Worm (Caenorhabditis elegans): Measurements from ENCODE around the gene ptp-3.

DNA sequence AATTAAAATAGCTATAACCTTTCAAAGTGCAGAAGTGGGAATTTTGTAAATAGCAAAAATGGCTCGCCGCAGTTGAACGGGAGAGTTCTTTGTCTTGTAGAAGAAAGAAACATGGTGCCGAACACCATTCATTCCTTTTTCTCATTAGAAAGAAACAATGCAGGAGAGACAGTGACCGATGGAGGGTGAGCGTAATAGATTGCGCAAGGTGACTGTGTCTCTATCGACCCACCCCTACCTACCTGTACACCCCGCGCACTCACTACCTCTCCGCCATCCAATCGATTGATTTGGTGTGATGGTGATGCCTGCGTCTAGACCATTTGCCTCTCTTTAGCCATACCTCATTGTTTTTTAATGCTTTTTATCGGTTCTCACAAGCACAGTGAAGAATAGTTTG, 13.8 kb downstream of the ptp-3 start:
- no peak for TF ChIP-seq Y95B8A.8 (GFP tag; IDR thresholded peaks at IDR 0.05)
- no peak for TF ChIP-seq mes-4 (tag; optimal IDR thresholded peaks at IDR 0.05)
- no peak for TF ChIP-seq efl-1 (GFP tag; optimal IDR thresholded peaks at IDR 0.05)
